Fruit fly (Drosophila melanogaster): ENCODE data around the gene CG7191.

dm6 chr2L:7767328-7767727 lies at the start of gene CG7191:
- TF ChIP-seq CG14655 (GFP tag; optimal IDR thresholded peaks at IDR 0.05) (no peak), Pif1A (GFP tag; optimal IDR thresholded peaks at IDR 0.05) (no peak), D1 (tag; optimal IDR thresholded peaks at IDR 0.05) (no peak), fd96Ca (GFP tag; IDR thresholded peaks at IDR 0.05) (no peak), CG12605 (GFP tag; IDR thresholded peaks at IDR 0.05) (no peak), CG15710 (tag; optimal IDR thresholded peaks at IDR 0.05) (no peak), EcR (GFP tag; optimal IDR thresholded peaks at IDR 0.05) (no peak), CG9948 (tag; optimal IDR thresholded peaks at IDR 0.05) (no peak), Ets98B (GFP tag; IDR thresholded peaks at IDR 0.05) (no peak), CG8159 (tag; optimal IDR thresholded peaks at IDR 0.05) (no peak), CG10348 (GFP tag; IDR thresholded peaks at IDR 0.05) (no peak), CG13204 (GFP tag; optimal IDR thresholded peaks at IDR 0.05) (no peak), Pif1B (GFP tag; optimal IDR thresholded peaks at IDR 0.05) (no peak)
